Worm (Caenorhabditis elegans) whole organism, L4/young adult: ENCODE data around the gene srw-107.

ENCODE experiments used
- W03F9.2 ChIP-seq: fragments of 150-350 bp; optimal IDR thresholded peaks from 2 replicates; lab custom pipeline; 2014; ENCODE audit warnings: missing biosample characterization, missing genetic modification characterization
- dao-5 ChIP-seq: sonication (generic microtip); optimal IDR thresholded peaks from 2 replicates; lab custom pipeline; 2016; ENCODE audit warnings: missing genotype, missing genetic modification characterization, moderate library complexity, missing compliant biosample characterization

ce11 chrV:497399-497798 is 24.0 kb downstream of the srw-107 start, which contains the start of gene T01G6.1:
- TF ChIP-seq W03F9.2 (tag; lab: Kevin White, UChicago): no peak
- TF ChIP-seq dao-5 (tag; lab: Kevin White, UChicago): no peak
